Worm (Caenorhabditis elegans) whole organism, mixed stage, embryonic: ENCODE results near the gene cht-2.

Experiments
- M03D4.4 ChIP-seq: sonication (generic microtip); optimal IDR thresholded peaks from 2 replicates; lab custom pipeline; 2017; ENCODE audit warnings: mild to moderate bottlenecking, missing genetic modification characterization, missing compliant biosample characterization
- bed-3 ChIP-seq: fragments of 200-800 bp; sonication (Bioruptor generic); optimal IDR thresholded peaks from 3 replicates; lab custom pipeline; 2018; ENCODE audit warnings: mild to moderate bottlenecking, missing genetic modification characterization, moderate library complexity, missing compliant biosample characterization
- ceh-39 ChIP-seq: fragments of 150-350 bp; optimal IDR thresholded peaks from 2 replicates; lab custom pipeline; 2014; ENCODE audit warnings: missing biosample characterization, missing genetic modification characterization
- ceh-43 ChIP-seq: fragments of 200-800 bp; sonication (Bioruptor generic); optimal IDR thresholded peaks from 2 replicates; lab custom pipeline; 2018; ENCODE audit warnings: mild to moderate bottlenecking, missing genetic modification characterization, moderate library complexity, missing compliant biosample characterization
- ceh-83 ChIP-seq: fragments of 200-800 bp; sonication (Bioruptor generic); optimal IDR thresholded peaks from 2 replicates; lab custom pipeline; 2018; ENCODE audit warnings: mild to moderate bottlenecking, missing genetic modification characterization, missing compliant biosample characterization
- ces-1 ChIP-seq: fragments of 150-350 bp; optimal IDR thresholded peaks from 2 replicates; lab custom pipeline; 2014; ENCODE audit warnings: missing biosample characterization, missing genetic modification reagents, missing genetic modification characterization
- cnd-1 ChIP-seq: fragments of 200-800 bp; sonication (Bioruptor generic); optimal IDR thresholded peaks from 2 replicates; lab custom pipeline; 2018; ENCODE audit warnings: mild to moderate bottlenecking, missing genetic modification characterization, missing compliant biosample characterization
- drap-1 ChIP-seq: fragments of 200-800 bp; sonication (Bioruptor generic); optimal IDR thresholded peaks from 3 replicates; lab custom pipeline; 2018; ENCODE audit warnings: mild to moderate bottlenecking, missing genetic modification characterization, missing compliant biosample characterization
- elt-1 ChIP-seq: sonication (generic microtip); optimal IDR thresholded peaks from 2 replicates; lab custom pipeline; 2017; ENCODE audit warnings: missing genetic modification characterization, mild to moderate bottlenecking, missing compliant biosample characterization, antibody characterized with exemption, moderate library complexity, borderline replicate concordance; ENCODE audit not compliant: insufficient read depth
- elt-3 ChIP-seq: fragments of 150-350 bp; optimal IDR thresholded peaks from 2 replicates; lab custom pipeline; 2014; ENCODE audit warnings: missing biosample characterization, missing genetic modification characterization
- flh-1 ChIP-seq: fragments of 200-800 bp; sonication (Bioruptor generic); optimal IDR thresholded peaks from 2 replicates; lab custom pipeline; 2018; ENCODE audit warnings: mild to moderate bottlenecking, missing genetic modification characterization, moderate library complexity, missing compliant biosample characterization
- ham-2 ChIP-seq: fragments of 200-800 bp; sonication (Bioruptor generic); optimal IDR thresholded peaks from 2 replicates; lab custom pipeline; 2018; ENCODE audit warnings: mild to moderate bottlenecking, missing genetic modification characterization, missing compliant biosample characterization
- hlh-1 ChIP-seq: fragments of 150-350 bp; optimal IDR thresholded peaks from 2 replicates; lab custom pipeline; 2014; ENCODE audit warnings: missing biosample characterization, missing genetic modification reagents, missing genetic modification characterization
- lin-13 ChIP-seq: fragments of 150-350 bp; optimal IDR thresholded peaks from 2 replicates; lab custom pipeline; 2014; ENCODE audit warnings: missing biosample characterization, missing genetic modification characterization
- lin-32 ChIP-seq: fragments of 200-800 bp; sonication (Bioruptor generic); optimal IDR thresholded peaks from 2 replicates; lab custom pipeline; 2018; ENCODE audit warnings: mild to moderate bottlenecking, missing genetic modification characterization, missing compliant biosample characterization
- lsy-2 ChIP-seq: fragments of 150-350 bp; optimal IDR thresholded peaks from 2 replicates; lab custom pipeline; 2014; ENCODE audit warnings: missing biosample characterization, missing genetic modification characterization
- mab-5 ChIP-seq: fragments of 150-350 bp; optimal IDR thresholded peaks from 2 replicates; lab custom pipeline; 2014; ENCODE audit warnings: missing biosample characterization, missing genetic modification characterization
- mep-1 ChIP-seq: fragments of 150-350 bp; optimal IDR thresholded peaks from 2 replicates; lab custom pipeline; 2017; ENCODE audit warnings: missing biosample characterization, missing genetic modification reagents, missing genetic modification characterization, inconsistent platforms
- mls-2 ChIP-seq: sonication (generic microtip); optimal IDR thresholded peaks from 2 replicates; lab custom pipeline; 2016; ENCODE audit warnings: mild to moderate bottlenecking, missing genetic modification characterization, moderate library complexity, missing compliant biosample characterization
- nhr-12 ChIP-seq: fragments of 150-350 bp; optimal IDR thresholded peaks from 2 replicates; lab custom pipeline; 2014; ENCODE audit warnings: missing biosample characterization, missing genetic modification characterization
- nhr-237 ChIP-seq: fragments of 150-350 bp; optimal IDR thresholded peaks from 2 replicates; lab custom pipeline; 2014; ENCODE audit warnings: missing biosample characterization, missing genetic modification characterization
- nhr-28 ChIP-seq: fragments of 150-350 bp; optimal IDR thresholded peaks from 2 replicates; lab custom pipeline; 2014; ENCODE audit warnings: missing biosample characterization, missing genetic modification characterization
- nhr-76 ChIP-seq: sonication (generic microtip); optimal IDR thresholded peaks from 2 replicates; lab custom pipeline; 2017; ENCODE audit warnings: missing biosample characterization, missing genetic modification characterization
- pha-4 ChIP-seq: fragments of 150-350 bp; optimal IDR thresholded peaks from 2 replicates; lab custom pipeline; 2018; ENCODE audit warnings: missing biosample characterization, missing genetic modification reagents, missing genetic modification characterization
- sem-2 ChIP-seq: fragments of 200-800 bp; sonication (Bioruptor generic); optimal IDR thresholded peaks from 2 replicates; lab custom pipeline; 2018; ENCODE audit warnings: mild to moderate bottlenecking, missing genetic modification characterization, missing compliant biosample characterization
- snpc-4 ChIP-seq: fragments of 150-350 bp; optimal IDR thresholded peaks from 2 replicates; lab custom pipeline; 2014; ENCODE audit warnings: missing biosample characterization, missing genetic modification characterization
- sptf-1 ChIP-seq: sonication (generic microtip); optimal IDR thresholded peaks from 2 replicates; lab custom pipeline; 2017; ENCODE audit warnings: mild to moderate bottlenecking, missing genetic modification characterization, moderate library complexity, missing compliant biosample characterization
- tbx-8 ChIP-seq: fragments of 200-800 bp; sonication (Bioruptor generic); optimal IDR thresholded peaks from 2 replicates; lab custom pipeline; 2018; ENCODE audit warnings: mild to moderate bottlenecking, missing genetic modification characterization, moderate library complexity, missing compliant biosample characterization
- unc-120 ChIP-seq: sonication (generic microtip); optimal IDR thresholded peaks from 2 replicates; lab custom pipeline; 2017; ENCODE audit warnings: missing genetic modification characterization, missing compliant biosample characterization; ENCODE audit not compliant: poor library complexity, severe bottlenecking
- unc-39 ChIP-seq: fragments of 150-350 bp; optimal IDR thresholded peaks from 2 replicates; lab custom pipeline; 2014; ENCODE audit warnings: missing biosample characterization, missing genetic modification characterization
- unc-62 ChIP-seq: fragments of 150-350 bp; optimal IDR thresholded peaks from 2 replicates; lab custom pipeline; 2014; ENCODE audit warnings: missing biosample characterization, missing genetic modification reagents, missing genetic modification characterization
- ztf-11 ChIP-seq: fragments of 150-350 bp; optimal IDR thresholded peaks from 2 replicates; lab custom pipeline; 2014; ENCODE audit warnings: missing biosample characterization, missing genetic modification characterization

Gene cht-2

ce11 chrII:8536060-8536459 is 15.3 kb downstream of the cht-2 start, which contains the start of gene W01C9.2:
W01C9.2 (plus strand) TSS chrII:8536360.
- TF ChIP-seq mab-5 (tag; lab: Kevin White, UChicago) = no peak
- TF ChIP-seq pha-4 (tag; lab: Kevin White, UChicago) = no peak
- TF ChIP-seq snpc-4 (tag; lab: Kevin White, UChicago) = no peak

- TF ChIP-seq sem-2 (GFP tag; lab: Kevin White, UChicago) (no peak), flh-1 (GFP tag; lab: Kevin White, UChicago) (no peak), ztf-11 (tag; lab: Kevin White, UChicago) (no peak), unc-62 (no peak), lin-32 (GFP tag; lab: Kevin White, UChicago) (no peak), ces-1 (no peak), elt-3 (tag; lab: Kevin White, UChicago) (no peak), nhr-237 (tag; lab: Kevin White, UChicago) (no peak), ceh-83 (no peak), tbx-8 (GFP tag; lab: Kevin White, UChicago) (no peak), nhr-28 (tag; lab: Kevin White, UChicago) (no peak), mep-1 (no peak), nhr-76 (no peak), unc-39 (tag; lab: Kevin White, UChicago) (no peak), sptf-1 (tag; lab: Kevin White, UChicago) (no peak), lin-13 (no peak)
- TF ChIP-seq, all 35 proteins: peak for 0
Measured at ce11 chrII:8540412-8540811, 19.7 kb downstream of the cht-2 start, which contains the start of gene pqn-73. pqn-73 (plus strand) TSS chrII:8540712.

- TF ChIP-seq mab-5 (tag; lab: Kevin White, UChicago) = no peak
- TF ChIP-seq unc-39 (tag; lab: Kevin White, UChicago) = no peak
- no peak for TF ChIP-seq ces-1
- TF ChIP-seq, all 35 proteins: peak for 0
Measured at ce11 chrII:8545315-8545714, 24.6 kb downstream of the cht-2 start, which contains the start of gene decr-1.2. decr-1.2 (plus strand) TSS chrII:8545615.

- TF ChIP-seq ham-2 (GFP tag; lab: Kevin White, UChicago) = peak; percentile 89
- TF ChIP-seq mls-2 = peak; percentile 90
- peak; percentile 27 for TF ChIP-seq mep-1
- TF ChIP-seq ceh-39 (tag; lab: Kevin White, UChicago) = no peak
- TF ChIP-seq lin-32 (GFP tag; lab: Kevin White, UChicago) = peak; percentile 86
- peak; percentile 84 for TF ChIP-seq bed-3 (GFP tag; lab: Kevin White, UChicago)
- TF ChIP-seq cnd-1 (tag; lab: Kevin White, UChicago) = peak; percentile 94
- TF ChIP-seq tbx-8 (GFP tag; lab: Kevin White, UChicago) = peak; percentile 84
- TF ChIP-seq unc-39 (tag; lab: Kevin White, UChicago) = peak; percentile 91
- TF ChIP-seq ceh-83 = peak; percentile 96
- TF ChIP-seq hlh-1 (tag; lab: Kevin White, UChicago) = peak; percentile 74
- TF ChIP-seq elt-1 (tag; lab: Kevin White, UChicago) = no peak
- peak; percentile 68 for TF ChIP-seq unc-120 (tag; lab: Kevin White, UChicago)
- TF ChIP-seq nhr-12 (tag; lab: Kevin White, UChicago) = no peak
- TF ChIP-seq unc-62 = peak; percentile 57
- peak; percentile 37 for TF ChIP-seq nhr-28 (tag; lab: Kevin White, UChicago)
- TF ChIP-seq ceh-43 (GFP tag; lab: Kevin White, UChicago) = peak; percentile 85
- peak; percentile 80 for TF ChIP-seq pha-4 (tag; lab: Kevin White, UChicago)
- TF ChIP-seq M03D4.4 (tag; lab: Kevin White, UChicago) = peak; percentile 90
- TF ChIP-seq ztf-11 (tag; lab: Kevin White, UChicago) = peak; percentile 29
- TF ChIP-seq flh-1 (GFP tag; lab: Kevin White, UChicago) = peak; percentile 72
- peak; percentile 17 for TF ChIP-seq lsy-2 (tag; lab: Kevin White, UChicago)
- TF ChIP-seq drap-1 (GFP tag; lab: Kevin White, UChicago) = no peak
- peak; percentile 81 for TF ChIP-seq sem-2 (GFP tag; lab: Kevin White, UChicago)
- no peak for TF ChIP-seq elt-3 (tag; lab: Kevin White, UChicago)
- TF ChIP-seq, all 35 proteins: peak for 20
Measured at ce11 chrII:8546975-8547374, 26.2 kb downstream of the cht-2 start.
